Fruit fly (Drosophila melanogaster) whole organism, prepupa: ENCODE measurements around the gene CG14329.

ENCODE experiments used
- CG10631 ChIP-seq: fragments of 200-800 bp; sonication (Bioruptor generic); optimal IDR thresholded peaks from 2 replicates; lab custom pipeline; 2016; ENCODE audit warnings: missing biosample characterization, missing genetic modification characterization
- CG11294 ChIP-seq: fragments of 200-800 bp; sonication (Bioruptor generic); IDR thresholded peaks from 2 replicates; pipeline ENCODE4 v1.3.6; 2022; ENCODE audit warnings: missing biosample characterization, missing genetic modification characterization
- CG6792 ChIP-seq: fragments of 200-800 bp; sonication (Bioruptor generic); optimal IDR thresholded peaks from 3 replicates; lab custom pipeline; 2016; ENCODE audit warnings: missing biosample characterization, missing genetic modification characterization
- CG6808 ChIP-seq: fragments of 200-800 bp; sonication (Bioruptor generic); optimal IDR thresholded peaks from 3 replicates; lab custom pipeline; 2017; ENCODE audit warnings: missing biosample characterization, missing genetic modification characterization, mild to moderate bottlenecking, moderate library complexity, missing genetic modification reagents
- Smox ChIP-seq: fragments of 200-800 bp; sonication (Bioruptor generic); optimal IDR thresholded peaks from 3 replicates; lab custom pipeline; 2016; ENCODE audit warnings: missing biosample characterization, missing genetic modification characterization
- eg ChIP-seq: fragments of 200-800 bp; sonication (Bioruptor generic); IDR thresholded peaks from 3 replicates; pipeline ENCODE4 v1.3.6; 2022; ENCODE audit warnings: missing biosample characterization, missing genetic modification characterization

DNA sequence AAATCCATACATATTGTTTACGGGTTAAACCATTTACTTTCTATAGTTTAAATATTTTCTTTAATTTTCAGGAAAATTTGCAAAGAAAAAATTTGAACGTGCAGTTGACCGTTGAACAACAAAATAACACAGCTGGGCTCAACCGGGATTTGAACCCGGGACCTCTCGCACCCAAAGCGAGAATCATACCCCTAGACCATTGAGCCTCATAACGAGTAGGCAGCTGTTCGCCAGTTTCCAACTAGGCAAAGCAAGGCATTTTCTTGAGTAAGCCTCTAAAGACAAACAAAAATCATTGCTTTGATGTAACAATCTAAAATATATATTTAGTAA, 8.8 kb downstream of the CG14329 start:
- TF ChIP-seq CG6792 (GFP tag; lab: Kevin White, UChicago) = no peak
- TF ChIP-seq CG6808 (GFP tag; lab: Kevin White, UChicago) = no peak
- TF ChIP-seq CG10631 = no peak
- no peak for TF ChIP-seq eg (GFP tag; lab: Robert Waterston, UW)
- no peak for TF ChIP-seq Smox (GFP tag; lab: Kevin White, UChicago)
- TF ChIP-seq CG11294 (GFP tag; lab: Robert Waterston, UW) = no peak
